Worm (Caenorhabditis elegans): ENCODE data around the gene T05B4.8.

Gene T05B4.8

DNA sequence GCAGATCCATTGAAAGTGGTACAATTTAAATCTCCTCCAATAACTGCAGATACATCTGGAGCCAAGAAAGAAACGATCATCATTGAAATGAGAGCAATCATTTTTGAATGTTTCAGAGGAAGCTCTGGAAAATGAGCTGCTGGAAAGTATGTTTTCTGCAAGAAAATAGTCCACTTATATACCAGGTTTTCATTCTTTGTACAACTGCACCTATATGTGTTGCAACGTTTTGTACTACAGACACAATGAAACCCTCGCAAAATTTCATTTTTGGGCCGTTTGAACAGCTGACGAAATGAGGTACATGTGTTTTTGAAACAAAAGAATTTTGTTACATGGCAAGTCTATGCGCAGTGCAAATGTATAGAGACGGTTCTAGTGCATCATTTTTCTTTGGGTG is 2.4 kb upstream of the T05B4.8 start, which contains the start of gene T05B4.9:
Gene T05B4.9 (minus strand): TSS at position 101 of the 400 bp plus-strand sequence.
- TF ChIP-seq unc-62 (GFP tag; optimal IDR thresholded peaks at IDR 0.05): no peak

ce11 chrV:4114627-4115026 is 1.3 kb downstream of the T05B4.8 start, which contains the start of gene srw-133:
srw-133 (minus strand) TSS chrV:4114727.
- no peak for TF ChIP-seq unc-62 (GFP tag; optimal IDR thresholded peaks at IDR 0.05)

- TF ChIP-seq unc-62 (GFP tag; optimal IDR thresholded peaks at IDR 0.05): no peak
Measured at ce11 chrV:4112516-4112915, 3.5 kb downstream of the T05B4.8 start, which contains the start of gene srw-134. srw-134 (minus strand) TSS chrV:4112616.

- TF ChIP-seq unc-62 (GFP tag; optimal IDR thresholded peaks at IDR 0.05): no peak
Measured at ce11 chrV:4109873-4110272, 6.1 kb downstream of the T05B4.8 start, which contains the start of gene clc-18. clc-18 (minus strand) TSS chrV:4109973.

- TF ChIP-seq unc-62 (GFP tag; optimal IDR thresholded peaks at IDR 0.05): no peak
Measured at ce11 chrV:4106688-4107087, 9.3 kb downstream of the T05B4.8 start.

DNA sequence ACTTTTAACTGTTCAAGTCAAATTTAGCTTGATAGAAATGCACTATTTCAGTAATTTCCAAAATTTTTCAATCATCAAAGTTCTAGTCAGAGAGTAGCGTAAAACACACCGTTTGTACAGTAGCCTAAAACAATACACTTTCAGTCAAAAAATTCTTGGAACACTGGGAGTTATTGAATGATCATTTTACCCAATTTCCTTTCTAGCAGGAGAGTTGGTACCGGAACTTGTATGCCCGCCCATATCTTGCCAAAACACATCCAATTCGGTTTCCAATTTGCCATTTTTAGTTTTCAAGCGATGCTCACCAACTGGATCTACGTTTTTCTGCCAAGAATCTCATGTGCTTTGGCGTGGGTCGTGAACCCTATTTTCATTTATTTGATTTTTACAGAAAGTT is 11.7 kb downstream of the T05B4.8 start, which contains the start of gene srj-39:
Gene srj-39 (plus strand): TSS at position 301 of the 400 bp plus-strand sequence.
- TF ChIP-seq unc-62 (GFP tag; optimal IDR thresholded peaks at IDR 0.05): no peak

DNA sequence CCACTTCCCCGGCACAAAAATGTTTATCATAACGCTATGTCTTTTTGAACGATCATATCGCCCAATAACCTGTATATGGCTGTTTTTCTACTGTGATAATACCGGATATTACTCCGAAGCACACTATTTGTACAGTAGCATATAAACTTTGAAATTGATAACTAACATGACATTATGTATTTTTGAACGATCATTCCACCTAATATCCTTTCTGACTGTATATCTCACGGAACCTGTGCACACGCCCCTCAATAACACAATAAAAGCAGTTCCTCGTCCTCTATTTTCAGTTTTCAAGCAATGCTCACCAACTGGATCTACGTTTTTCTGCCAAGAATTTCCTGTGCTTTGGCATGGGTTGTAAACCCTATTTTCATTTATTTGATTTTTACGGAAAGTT is 14.4 kb downstream of the T05B4.8 start, which contains the start of gene srj-40:
Gene srj-40 (plus strand): TSS at position 301 of the 400 bp plus-strand sequence.
- no peak for TF ChIP-seq unc-62 (GFP tag; optimal IDR thresholded peaks at IDR 0.05)

ce11 chrV:4094740-4095139 is 21.2 kb downstream of the T05B4.8 start, which contains the start of gene nhr-181:
nhr-181 (plus strand) TSS chrV:4095040.
- no peak for TF ChIP-seq unc-62 (GFP tag; optimal IDR thresholded peaks at IDR 0.05)

- no peak for TF ChIP-seq unc-62 (GFP tag; optimal IDR thresholded peaks at IDR 0.05)
Measured at ce11 chrV:4082952-4083351, 33.0 kb downstream of the T05B4.8 start, which contains the start of gene F38H12.5. F38H12.5 (minus strand) TSS chrV:4083052.

ce11 chrV:4081283-4081682 is 34.7 kb downstream of the T05B4.8 start, which contains the start of gene srh-211:
srh-211 (minus strand) TSS chrV:4081383.
- TF ChIP-seq unc-62 (GFP tag; optimal IDR thresholded peaks at IDR 0.05): no peak

DNA sequence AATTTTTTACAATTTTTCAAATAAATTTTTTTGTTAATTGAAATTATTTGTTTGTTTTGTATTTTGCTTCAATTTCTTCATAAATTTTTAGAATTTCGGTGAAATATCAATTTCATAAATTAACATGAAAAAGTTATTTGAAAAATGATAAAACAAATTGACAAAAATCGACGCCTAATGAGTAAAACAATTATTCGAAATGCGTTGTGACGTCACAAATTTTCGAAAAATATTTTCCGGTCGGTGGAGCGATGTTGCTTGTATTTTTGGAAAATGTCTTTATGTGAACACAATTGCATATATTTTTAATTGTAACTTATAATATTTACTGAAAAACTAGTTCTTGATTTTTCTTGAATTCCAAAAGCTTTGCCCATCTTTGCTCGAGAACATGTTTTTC is 35.4 kb downstream of the T05B4.8 start:
- no peak for TF ChIP-seq unc-62 (GFP tag; optimal IDR thresholded peaks at IDR 0.05)

DNA sequence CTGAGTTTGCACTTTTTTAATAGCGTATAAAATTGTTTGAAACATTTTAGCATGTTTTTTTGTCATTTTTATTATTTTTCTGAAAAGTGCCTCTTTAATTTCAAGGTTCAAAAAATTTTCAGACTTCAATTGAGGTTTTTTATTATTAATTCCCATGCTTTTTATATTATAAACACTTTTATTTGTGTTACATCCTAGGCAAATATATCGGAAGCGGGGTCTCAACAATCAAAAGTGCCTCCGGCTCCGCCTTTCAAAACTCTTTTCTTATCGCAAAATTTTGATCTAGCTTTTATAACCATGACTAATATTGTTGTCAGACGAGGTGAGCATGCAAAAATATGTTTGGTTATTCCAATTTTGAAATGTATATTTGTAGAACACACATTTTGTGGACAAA is 42.5 kb downstream of the T05B4.8 start, which contains the start of gene otpl-2:
Gene otpl-2 (plus strand): TSS at position 301 of the 400 bp plus-strand sequence.
- TF ChIP-seq unc-62 (GFP tag; optimal IDR thresholded peaks at IDR 0.05): no peak
